Worm (Caenorhabditis elegans) whole organism, L1 larva: ENCODE results near the gene ccep-135.
A peak's percentile ranks its signal among the peaks of the same experiment; 100 is the strongest.

Experiments used
- C04F5.9 ChIP-seq: sonication (generic microtip); optimal IDR thresholded peaks from 2 replicates; lab custom pipeline; 2016; ENCODE audit warnings: missing genetic modification characterization, missing compliant biosample characterization
- alr-1 ChIP-seq: fragments of 200-800 bp; sonication (Bioruptor generic); optimal IDR thresholded peaks from 2 replicates; lab custom pipeline; 2018; ENCODE audit warnings: borderline replicate concordance, mild to moderate bottlenecking, missing genetic modification characterization, missing compliant biosample characterization
- blmp-1 ChIP-seq: fragments of 150-350 bp; optimal IDR thresholded peaks from 2 replicates; lab custom pipeline; 2014; ENCODE audit warnings: missing biosample characterization, missing genetic modification characterization
- ceh-88 ChIP-seq: fragments of 200-800 bp; sonication (Bioruptor generic); IDR thresholded peaks from 2 replicates; pipeline ENCODE4 v1.3.6; 2022; ENCODE audit warnings: missing genetic modification characterization, missing compliant biosample characterization
- ces-1 ChIP-seq: fragments of 150-350 bp; optimal IDR thresholded peaks from 2 replicates; lab custom pipeline; 2014; ENCODE audit warnings: missing biosample characterization, missing genetic modification reagents, missing genetic modification characterization
- dsc-1 ChIP-seq: sonication (generic microtip); optimal IDR thresholded peaks from 2 replicates; lab custom pipeline; 2016; ENCODE audit warnings: mild to moderate bottlenecking, missing genetic modification characterization, missing compliant biosample characterization
- efl-1 ChIP-seq, 4 experiments: fragments of 150-350 bp; optimal IDR thresholded peaks in 3 of 4; peaks in 1 of 4; 1 replicate in 1 of 4; 2 replicates in 3 of 4; lab custom pipeline; 2014; ENCODE audit warnings: missing biosample characterization in 2 of 4, missing genetic modification characterization in 2 of 4, missing genetic modification reagents in 2 of 4
- egl-13 ChIP-seq: sonication (generic microtip); optimal IDR thresholded peaks from 2 replicates; lab custom pipeline; 2016; ENCODE audit warnings: missing genotype, missing genetic modification reagents, missing genetic modification characterization, missing compliant biosample characterization
- elt-2 ChIP-seq: sonication (generic microtip); optimal IDR thresholded peaks from 2 replicates; lab custom pipeline; 2016; ENCODE audit warnings: missing genetic modification characterization, mild to moderate bottlenecking, inconsistent platforms, missing compliant biosample characterization, missing genetic modification reagents
- elt-3 ChIP-seq, 6 experiments: fragments of 150-350 bp in 1 of 6; sonication (generic microtip); optimal IDR thresholded peaks; 2 replicates each; lab custom pipeline; 2017 to 2018; ENCODE audit warnings: missing biosample characterization in 6 of 6, missing genetic modification characterization in 6 of 6, inconsistent platforms in 1 of 6
- fkh-4 ChIP-seq: sonication (generic microtip); optimal IDR thresholded peaks from 2 replicates; lab custom pipeline; 2016; ENCODE audit warnings: missing compliant biosample characterization, missing genetic modification characterization, borderline replicate concordance
- fkh-8 ChIP-seq: sonication (generic microtip); optimal IDR thresholded peaks from 2 replicates; lab custom pipeline; 2016; ENCODE audit warnings: mild to moderate bottlenecking, missing genetic modification characterization, missing compliant biosample characterization
- hlh-4 ChIP-seq: sonication (generic microtip); optimal IDR thresholded peaks from 2 replicates; lab custom pipeline; 2016; ENCODE audit warnings: mild to moderate bottlenecking, missing genetic modification characterization, missing compliant biosample characterization
- lin-13 ChIP-seq: fragments of 150-350 bp; optimal IDR thresholded peaks from 2 replicates; lab custom pipeline; 2014; ENCODE audit warnings: missing biosample characterization, missing genetic modification reagents, missing genetic modification characterization
- lin-14 ChIP-seq: fragments of 200-800 bp; sonication (Bioruptor generic); optimal IDR thresholded peaks from 2 replicates; lab custom pipeline; 2018; ENCODE audit warnings: mild to moderate bottlenecking, missing genetic modification characterization, moderate library complexity, missing compliant biosample characterization
- lin-35 ChIP-seq, 2 experiments: fragments of 150-350 bp; optimal IDR thresholded peaks; 2 replicates each; lab custom pipeline; 2014; ENCODE audit warnings: missing biosample characterization in 2 of 2, missing genetic modification characterization in 2 of 2, missing genetic modification reagents in 2 of 2
- lin-39 ChIP-seq: fragments of 150-350 bp; optimal IDR thresholded peaks from 2 replicates; lab custom pipeline; 2014; ENCODE audit warnings: missing biosample characterization, missing genetic modification reagents, missing genetic modification characterization
- lsy-2 ChIP-seq, 2 experiments: fragments of 150-350 bp; optimal IDR thresholded peaks; 2 replicates each; lab custom pipeline; 2014; ENCODE audit warnings: missing biosample characterization in 2 of 2, missing genetic modification characterization in 2 of 2
- mdl-1 ChIP-seq, 2 experiments: fragments of 150-350 bp; optimal IDR thresholded peaks; 2 replicates each; lab custom pipeline; 2014 to 2017; ENCODE audit warnings: missing biosample characterization in 2 of 2, missing genetic modification characterization in 2 of 2, inconsistent platforms in 1 of 2
- nhr-12 ChIP-seq: sonication (generic microtip); optimal IDR thresholded peaks from 2 replicates; lab custom pipeline; 2017; ENCODE audit warnings: missing biosample characterization, missing genetic modification characterization
- nhr-19 ChIP-seq: fragments of 200-800 bp; sonication (Bioruptor generic); conservative IDR thresholded peaks from 2 replicates; pipeline ENCODE4 v1.3.6; 2022; ENCODE audit warnings: missing genetic modification characterization, missing compliant biosample characterization
- nhr-28 ChIP-seq: fragments of 150-350 bp; optimal IDR thresholded peaks from 2 replicates; lab custom pipeline; 2014; ENCODE audit warnings: missing biosample characterization, missing genetic modification characterization
- nhr-71 ChIP-seq: sonication (generic microtip); optimal IDR thresholded peaks from 2 replicates; lab custom pipeline; 2016; ENCODE audit warnings: mild to moderate bottlenecking, missing genetic modification characterization, moderate library complexity, missing compliant biosample characterization
- nhr-76 ChIP-seq: sonication (generic microtip); optimal IDR thresholded peaks from 2 replicates; lab custom pipeline; 2017; ENCODE audit warnings: missing biosample characterization, missing genetic modification characterization
- pqm-1 ChIP-seq: sonication (generic microtip); optimal IDR thresholded peaks from 3 replicates; lab custom pipeline; 2017; ENCODE audit warnings: missing biosample characterization, missing genetic modification characterization
- skn-1 ChIP-seq: fragments of 150-350 bp; optimal IDR thresholded peaks from 2 replicates; lab custom pipeline; 2014; ENCODE audit warnings: missing biosample characterization, missing genetic modification characterization
- snu-23 ChIP-seq: sonication (generic microtip); optimal IDR thresholded peaks from 2 replicates; lab custom pipeline; 2016; ENCODE audit warnings: missing genetic modification characterization, missing compliant biosample characterization
- tbx-2 ChIP-seq: sonication (generic microtip); optimal IDR thresholded peaks from 2 replicates; lab custom pipeline; 2016; ENCODE audit warnings: missing genetic modification characterization, missing compliant biosample characterization
- tlp-1 ChIP-seq: fragments of 150-350 bp; optimal IDR thresholded peaks from 2 replicates; lab custom pipeline; 2014; ENCODE audit warnings: missing biosample characterization, missing genetic modification characterization
- ztf-11 ChIP-seq, 2 experiments: sonication (generic microtip); optimal IDR thresholded peaks; 2 replicates each; lab custom pipeline; 2016 to 2017; ENCODE audit warnings: missing genetic modification characterization in 2 of 2, missing biosample characterization in 1 of 2, missing compliant biosample characterization in 1 of 2

The ccep-135 gene

DNA sequence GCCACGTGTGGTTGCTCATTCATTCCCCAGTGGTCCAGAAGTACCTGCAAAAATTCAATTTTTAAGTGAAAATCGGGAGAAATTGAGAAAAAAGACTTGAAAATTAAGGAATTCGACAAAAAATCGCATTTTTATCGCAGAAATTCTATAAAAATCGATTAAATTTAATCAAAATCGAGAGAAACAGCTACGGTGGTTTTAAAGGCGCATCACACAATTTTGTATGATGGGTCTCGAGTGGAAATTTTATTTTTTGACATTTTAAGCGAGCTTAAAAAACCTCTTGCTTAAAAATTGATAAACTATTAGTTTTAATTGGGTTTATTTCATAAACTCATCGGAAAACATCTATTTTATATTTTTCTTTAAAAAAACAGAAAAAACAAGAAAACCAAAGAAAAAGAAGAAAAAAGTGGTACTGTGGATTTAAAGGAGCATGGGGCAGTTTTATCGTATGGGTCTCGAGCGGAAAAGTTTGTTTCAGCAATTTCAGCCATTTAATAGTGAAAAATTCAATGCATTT is 35.5 kb downstream of the ccep-135 start, which contains the start of gene nipa-1:
Gene nipa-1 (minus strand): TSS at position 51 of the 523 bp plus-strand sequence.
- TF ChIP-seq ceh-88 (GFP tag; lab: Robert Waterston, UW) (no peak), skn-1 (tag; lab: Kevin White, UChicago) (no peak), egl-13 (tag; lab: Kevin White, UChicago) (no peak), tbx-2 (no peak), fkh-8 (tag; lab: Kevin White, UChicago) (no peak), hlh-4 (tag; lab: Kevin White, UChicago) (no peak), ces-1 (GFP tag; lab: Kevin White, UChicago) (no peak), tlp-1 (tag; lab: Kevin White, UChicago) (no peak)

DNA sequence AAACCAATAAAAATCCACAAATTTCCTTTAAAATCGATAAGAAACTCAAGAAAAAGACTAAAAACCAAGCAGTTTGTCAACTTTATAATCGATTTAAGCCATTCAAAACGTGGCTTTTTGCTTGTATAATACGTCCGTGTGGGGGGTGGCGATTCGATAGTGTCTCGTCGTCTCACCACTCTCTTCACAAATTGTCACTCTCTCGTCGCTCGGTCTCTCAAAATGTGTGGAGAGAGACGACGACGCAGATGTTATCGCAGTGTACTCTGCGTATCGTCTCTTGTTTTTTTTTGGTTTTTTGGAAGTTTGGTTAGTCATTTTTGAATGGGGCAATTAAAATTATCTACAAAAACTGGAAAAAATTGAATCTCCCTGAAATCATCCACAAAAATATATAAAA is 35.9 kb downstream of the ccep-135 start:
- TF ChIP-seq lin-14: peak; percentile 67
- TF ChIP-seq alr-1 (tag; lab: Kevin White, UChicago): no peak
- peak; percentile 39 for TF ChIP-seq snu-23 (GFP tag; lab: Kevin White, UChicago)
- TF ChIP-seq lin-13 (GFP tag; lab: Kevin White, UChicago): peak; percentile 0
- no peak for TF ChIP-seq ceh-88 (GFP tag; lab: Robert Waterston, UW)
- TF ChIP-seq nhr-12 (tag; lab: Kevin White, UChicago): no peak
- TF ChIP-seq pqm-1 (tag; lab: Kevin White, UChicago): no peak
- TF ChIP-seq nhr-71 (tag; lab: Kevin White, UChicago): no peak
- no peak for TF ChIP-seq nhr-28 (tag; lab: Kevin White, UChicago)
- TF ChIP-seq blmp-1: peak; percentile 24
- TF ChIP-seq lsy-2 (tag; optimal IDR thresholded peaks at IDR 0.05; lab: Kevin White, UChicago): peak; percentile 13 to 47
- TF ChIP-seq fkh-4 (tag; lab: Kevin White, UChicago): no peak
- TF ChIP-seq efl-1 (optimal IDR thresholded peaks at IDR 0.05; lab: Kevin White, UChicago): peak in 1 of 2 experiments; percentile 46
- no peak for TF ChIP-seq efl-1 (GFP tag; optimal IDR thresholded peaks at IDR 0.05 in 1 of 2; lab: Kevin White, UChicago)
- no peak for TF ChIP-seq elt-3 (tag; optimal IDR thresholded peaks at IDR 0.05; lab: Kevin White, UChicago)
- peak; percentile 27 to 28 for TF ChIP-seq lin-35 (GFP tag; optimal IDR thresholded peaks at IDR 0.05; lab: Kevin White, UChicago)
- TF ChIP-seq elt-2 (tag; lab: Kevin White, UChicago): peak; percentile 16
- no peak for TF ChIP-seq nhr-19 (GFP tag; lab: Robert Waterston, UW)
- no peak for TF ChIP-seq ztf-11 (tag; optimal IDR thresholded peaks at IDR 0.05; lab: Kevin White, UChicago)
- peak in 1 of 2 experiments; percentile 14 for TF ChIP-seq mdl-1 (tag; optimal IDR thresholded peaks at IDR 0.05; lab: Kevin White, UChicago)

DNA sequence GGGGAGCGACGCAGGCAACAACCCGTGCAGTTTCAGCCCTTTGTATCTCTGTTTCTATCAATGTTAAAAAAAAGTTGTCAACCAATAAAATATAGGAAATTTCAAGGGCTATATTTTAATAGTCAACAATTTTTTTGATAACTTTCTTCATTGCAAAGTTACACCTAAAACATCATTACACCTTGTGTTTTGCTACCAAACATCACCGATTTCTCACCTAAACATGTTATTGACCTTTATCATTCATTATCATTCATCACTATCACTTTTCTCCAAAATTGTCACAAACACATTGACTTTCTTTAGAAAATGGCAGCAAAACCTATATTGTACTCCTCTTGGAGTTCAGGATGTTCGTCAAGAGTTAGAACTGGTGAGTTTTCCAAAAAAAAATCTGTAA is 37.4 kb downstream of the ccep-135 start, which contains the start of gene Y53G8B.1:
Gene Y53G8B.1 (plus strand): TSS at position 242 of the 400 bp plus-strand sequence.
- no peak for TF ChIP-seq lin-39 (tag; lab: Kevin White, UChicago)
- no peak for TF ChIP-seq pqm-1 (tag; lab: Kevin White, UChicago)
- TF ChIP-seq blmp-1: peak; percentile 24
- TF ChIP-seq lin-14: peak; percentile 7
- TF ChIP-seq dsc-1: no peak
- TF ChIP-seq, all 84 proteins: peak for 2

DNA sequence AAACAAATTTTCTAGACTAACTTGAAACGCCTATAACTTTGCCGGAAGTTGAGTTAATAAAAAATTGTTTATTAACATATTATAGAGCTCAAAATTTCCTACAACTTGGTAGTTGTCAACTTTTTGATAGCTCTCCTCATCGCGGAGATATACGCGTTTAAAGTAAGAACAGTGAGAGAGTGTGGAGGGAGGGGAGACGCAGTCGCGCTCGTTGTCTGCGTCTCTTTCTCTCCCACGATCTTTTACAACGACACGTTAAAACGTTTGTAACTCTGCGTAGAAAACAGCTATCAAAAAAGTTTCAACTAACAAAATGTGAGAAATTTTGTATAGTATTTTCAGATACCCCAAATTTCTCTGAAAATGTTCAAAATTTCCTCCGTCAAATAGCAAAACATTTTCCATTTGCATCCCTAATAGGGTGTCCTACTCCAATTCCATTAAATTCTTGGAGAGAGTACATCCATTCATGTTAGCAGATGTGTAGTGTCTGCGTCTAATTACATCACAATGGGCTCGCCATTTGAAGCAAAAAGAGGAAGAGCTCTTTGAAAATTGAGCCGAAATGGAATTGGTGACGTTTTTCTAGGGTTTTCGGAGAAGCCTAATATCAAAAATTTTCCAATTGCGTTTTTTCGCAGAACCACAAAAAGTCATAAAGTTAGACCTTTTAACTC is 44.8 kb downstream of the ccep-135 start:
- TF ChIP-seq fkh-4 (tag; lab: Kevin White, UChicago): no peak
- no peak for TF ChIP-seq nhr-76 (tag; lab: Kevin White, UChicago)
- TF ChIP-seq lin-14: peak; percentile 64

DNA sequence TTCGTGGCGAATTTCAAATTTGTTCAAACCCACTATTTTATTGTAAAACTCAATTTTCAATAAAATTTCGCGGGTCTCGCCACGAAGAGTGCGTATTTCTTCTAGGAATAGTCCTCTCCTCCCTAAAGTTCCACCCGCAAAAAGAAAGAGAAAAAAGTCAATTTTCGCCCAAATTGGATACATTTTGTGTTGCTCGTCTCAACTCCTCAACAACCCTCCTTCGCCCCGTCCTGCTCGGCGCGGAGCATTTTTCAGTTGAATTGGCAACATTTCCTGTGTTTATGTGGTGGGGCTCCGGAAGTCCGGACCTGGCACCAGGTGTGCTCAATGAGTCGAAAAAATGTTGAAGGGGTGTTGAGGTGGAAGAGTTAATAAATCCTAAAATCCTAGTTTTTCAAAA is 46.4 kb downstream of the ccep-135 start:
- TF ChIP-seq tlp-1 (tag; lab: Kevin White, UChicago): no peak
- no peak for TF ChIP-seq C04F5.9 (tag; lab: Kevin White, UChicago)
- TF ChIP-seq fkh-8 (tag; lab: Kevin White, UChicago): peak; percentile 41
- peak; percentile 61 for TF ChIP-seq lin-14
